Worm (Caenorhabditis elegans): ENCODE measurements around the gene F08F1.3.
"Not testable (repeated sequence)": the region's sequence is repeated elsewhere in the genome, so short reads cannot be mapped to it uniquely, and the experiment has no call there.

F08F1.3 gene

ce11 chrX:8404308-8405085, 24.1 kb upstream of the F08F1.3 start (continued):
- TF ChIP-seq lim-6 (tag; optimal IDR thresholded peaks at IDR 0.05): peak; percentile 88
- TF ChIP-seq fkh-6 (tag; optimal IDR thresholded peaks at IDR 0.05): peak; percentile 95
- peak; percentile 87 for TF ChIP-seq ets-4 (tag; optimal IDR thresholded peaks at IDR 0.05)
- peak; percentile 92 for TF ChIP-seq ceh-2 (tag; optimal IDR thresholded peaks at IDR 0.05)
- TF ChIP-seq ceh-14 (tag; optimal IDR thresholded peaks at IDR 0.05): peak; percentile 96
- no peak for TF ChIP-seq pha-4 (tag; optimal IDR thresholded peaks at IDR 0.05)
- TF ChIP-seq nhr-232 (tag; optimal IDR thresholded peaks at IDR 0.05): peak; percentile 92
- TF ChIP-seq ceh-24 (tag; optimal IDR thresholded peaks at IDR 0.05): peak; percentile 78
- peak; percentile 93 for TF ChIP-seq ahr-1 (tag; optimal IDR thresholded peaks at IDR 0.05)
- TF ChIP-seq dve-1 (tag; optimal IDR thresholded peaks at IDR 0.05): peak; percentile 92
- peak; percentile 97 for TF ChIP-seq ztf-16 (tag; optimal IDR thresholded peaks at IDR 0.05)
- peak; percentile 93 for TF ChIP-seq hlh-13 (GFP tag; optimal IDR thresholded peaks at IDR 0.05)
- peak; percentile 95 for TF ChIP-seq ceh-31 (tag; optimal IDR thresholded peaks at IDR 0.05)
- peak; percentile 85 for TF ChIP-seq hlh-15 (tag; optimal IDR thresholded peaks at IDR 0.05)
- peak; percentile 96 for TF ChIP-seq pat-9 (tag; optimal IDR thresholded peaks at IDR 0.05)
- TF ChIP-seq ref-2 (tag; optimal IDR thresholded peaks at IDR 0.05): peak; percentile 96
- peak; percentile 93 for TF ChIP-seq che-1 (tag; optimal IDR thresholded peaks at IDR 0.05)
- peak; percentile 46 for TF ChIP-seq pag-3 (tag; optimal IDR thresholded peaks at IDR 0.05; ENCODE audit: borderline replicate concordance)
- TF ChIP-seq syd-9 (tag; optimal IDR thresholded peaks at IDR 0.05): peak; percentile 97
- TF ChIP-seq ceh-19 (GFP tag; optimal IDR thresholded peaks at IDR 0.05): peak; percentile 97
- peak; percentile 85 for TF ChIP-seq ceh-30 (tag; optimal IDR thresholded peaks at IDR 0.05)
- peak; percentile 98 for TF ChIP-seq ceh-34 (tag; optimal IDR thresholded peaks at IDR 0.05)
- TF ChIP-seq dmd-4 (tag; optimal IDR thresholded peaks at IDR 0.05; ENCODE audit: borderline replicate concordance): peak; percentile 93
- TF ChIP-seq tbx-2 (tag; optimal IDR thresholded peaks at IDR 0.05): peak; percentile 98
- no peak for TF ChIP-seq ama-1 (optimal IDR thresholded peaks at IDR 0.05)
- TF ChIP-seq hlh-30 (tag; optimal IDR thresholded peaks at IDR 0.05; ENCODE audit: insufficient read depth): peak; percentile 78
- TF ChIP-seq sox-4 (tag; optimal IDR thresholded peaks at IDR 0.05): peak; percentile 96
- TF ChIP-seq C38D4.7 (GFP tag; optimal IDR thresholded peaks at IDR 0.05): peak; percentile 92
- peak; percentile 95 for TF ChIP-seq eyg-1 (tag; optimal IDR thresholded peaks at IDR 0.05)
- peak; percentile 94 for TF ChIP-seq F13H6.1 (tag; optimal IDR thresholded peaks at IDR 0.05)
- peak; percentile 88 for TF ChIP-seq lin-11 (tag; optimal IDR thresholded peaks at IDR 0.05)
- TF ChIP-seq unc-86 (tag; optimal IDR thresholded peaks at IDR 0.05): peak; percentile 95
- TF ChIP-seq mec-3 (tag; optimal IDR thresholded peaks at IDR 0.05; ENCODE audit: borderline replicate concordance): peak; percentile 44

DNA sequence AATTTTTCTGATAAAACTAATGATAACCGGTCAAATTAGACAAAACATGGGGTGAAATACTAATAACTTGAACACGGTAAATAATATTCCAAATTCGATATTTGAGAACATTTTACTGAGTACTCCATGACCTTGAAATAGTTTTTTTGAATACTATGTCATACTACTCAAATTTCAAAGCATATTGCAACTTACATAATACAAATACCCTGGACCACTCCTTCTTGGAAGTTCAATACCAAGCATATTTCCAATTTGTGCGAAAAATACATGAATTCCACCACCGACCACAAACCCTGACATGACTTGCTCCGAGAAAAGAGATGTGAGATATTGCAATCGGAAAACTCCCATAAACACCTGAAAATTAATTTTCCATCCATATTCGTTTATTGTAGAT, 21.8 kb upstream of the F08F1.3 start:
- TF ChIP-seq nhr-232 (tag; optimal IDR thresholded peaks at IDR 0.05) (no peak), C38D4.7 (GFP tag; optimal IDR thresholded peaks at IDR 0.05) (no peak), mec-3 (tag; optimal IDR thresholded peaks at IDR 0.05; ENCODE audit: borderline replicate concordance) (no peak)

DNA sequence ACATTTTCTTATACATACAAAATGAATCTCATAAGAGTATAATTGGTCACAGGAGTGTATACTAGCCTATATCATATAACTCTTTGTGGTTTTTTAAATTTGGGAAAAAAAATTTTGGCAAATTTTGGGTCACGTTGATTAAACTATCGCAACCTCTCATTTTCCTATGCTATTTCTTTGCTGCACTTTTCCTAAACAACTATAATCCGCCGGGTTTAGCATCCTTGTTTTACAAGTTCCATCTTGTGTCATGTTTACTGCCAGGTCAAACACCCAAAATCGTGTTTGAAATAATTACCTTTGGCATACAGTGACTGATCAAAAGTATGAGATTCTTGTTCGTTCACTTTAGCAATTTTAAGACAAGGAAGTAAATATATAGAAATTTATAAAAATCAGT, 20.4 kb upstream of the F08F1.3 start, which contains the start of gene sulp-3:
Gene sulp-3, minus strand, starts transcription at position 101 of the 400 bp plus-strand sequence.
- TF ChIP-seq nhr-232 (tag; optimal IDR thresholded peaks at IDR 0.05) (no peak), lim-6 (tag; optimal IDR thresholded peaks at IDR 0.05) (no peak), K02D7.2 (tag; optimal IDR thresholded peaks at IDR 0.05) (no peak)

DNA sequence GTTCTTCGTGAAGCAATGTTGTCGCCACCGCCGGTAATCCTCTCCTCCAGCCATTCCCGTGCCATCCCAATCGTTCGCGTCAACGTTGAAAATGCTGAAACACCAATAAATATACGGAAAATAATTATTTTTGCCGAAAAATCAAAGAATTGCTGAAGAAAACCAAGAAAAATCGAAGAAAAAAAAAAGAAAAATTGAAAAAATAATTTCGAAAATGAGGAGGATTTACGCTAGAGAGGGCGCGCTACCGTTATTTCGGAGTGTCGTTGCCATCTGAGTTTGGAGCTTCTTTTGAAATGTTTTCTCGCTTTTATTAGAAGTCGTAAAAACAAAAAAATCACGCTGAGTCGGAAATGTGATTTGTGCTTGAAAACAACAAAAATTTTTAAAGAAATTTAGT, 17.9 kb upstream of the F08F1.3 start, which contains the start of gene F08F1.9:
Gene F08F1.9, minus strand, starts transcription at position 101 of the 400 bp plus-strand sequence.
- not testable (repeated sequence) for TF ChIP-seq unc-55 (GFP tag; optimal IDR thresholded peaks at IDR 0.05); pha-4 (tag; optimal IDR thresholded peaks at IDR 0.05); T23F11.4 (GFP tag; optimal IDR thresholded peaks at IDR 0.05)
